Worm (Caenorhabditis elegans) whole organism, L4 larva: Measurements from ENCODE around the gene ckb-1.

Source experiments
- D1046.2 ChIP-seq: fragments of 200-800 bp; sonication (Bioruptor generic); IDR thresholded peaks from 2 replicates; pipeline ENCODE4 v1.3.6; 2022; ENCODE audit warnings: missing genetic modification characterization, missing compliant biosample characterization
- F10B5.3 ChIP-seq: sonication (generic microtip); optimal IDR thresholded peaks from 2 replicates; lab custom pipeline; 2016; ENCODE audit warnings: mild to moderate bottlenecking, missing genetic modification characterization, missing compliant biosample characterization
- F44E2.7 ChIP-seq: fragments of 200-800 bp; sonication (Bioruptor generic); IDR thresholded peaks from 2 replicates; pipeline ENCODE4 v2.1.2; 2022; ENCODE audit warnings: missing genetic modification characterization, missing compliant biosample characterization
- T20F7.1 ChIP-seq: fragments of 200-800 bp; sonication (Bioruptor generic); optimal IDR thresholded peaks from 2 replicates; lab custom pipeline; 2018; ENCODE audit warnings: mild to moderate bottlenecking, missing genetic modification characterization, missing compliant biosample characterization
- T26A8.4 ChIP-seq: fragments of 200-800 bp; sonication (Bioruptor generic); IDR thresholded peaks from 2 replicates; pipeline ENCODE4 v1.3.6; 2022; ENCODE audit warnings: missing genetic modification characterization, missing compliant biosample characterization
- Y105C5A.15 ChIP-seq: fragments of 200-800 bp; sonication (Bioruptor generic); IDR thresholded peaks from 2 replicates; pipeline ENCODE4 v1.3.6; 2022; ENCODE audit warnings: missing genetic modification characterization, missing compliant biosample characterization
- ZK337.2 ChIP-seq: fragments of 200-800 bp; sonication (Bioruptor generic); IDR thresholded peaks from 2 replicates; pipeline ENCODE4 v1.3.6; 2022; ENCODE audit warnings: missing genetic modification reagents, missing genetic modification characterization, missing compliant biosample characterization
- arid-1 ChIP-seq: fragments of 200-800 bp; sonication (Bioruptor generic); conservative IDR thresholded peaks from 2 replicates; pipeline ENCODE4 v1.3.6; 2022; ENCODE audit warnings: missing genetic modification reagents, missing genetic modification characterization, missing compliant biosample characterization
- attf-4 ChIP-seq: sonication (generic microtip); optimal IDR thresholded peaks from 3 replicates; lab custom pipeline; 2017; ENCODE audit warnings: missing biosample characterization, missing genetic modification characterization
- ces-1 ChIP-seq: fragments of 150-350 bp; sonication (generic microtip); optimal IDR thresholded peaks from 4 replicates; lab custom pipeline; 2014; ENCODE audit warnings: missing biosample characterization, missing genetic modification reagents, missing genetic modification characterization
- ctbp-1 ChIP-seq: fragments of 200-800 bp; sonication (Bioruptor generic); IDR thresholded peaks from 2 replicates; pipeline ENCODE4 v1.3.6; 2022; ENCODE audit warnings: missing genetic modification reagents, missing genetic modification characterization, missing compliant biosample characterization
- daf-16 ChIP-seq, 3 experiments: sonication (generic microtip); optimal IDR thresholded peaks; 2 replicates each; lab custom pipeline; 2016 to 2017; ENCODE audit warnings: missing genetic modification characterization in 3 of 3, missing genetic modification reagents in 3 of 3, mild to moderate bottlenecking in 2 of 3, missing compliant biosample characterization in 2 of 3, missing biosample characterization in 1 of 3, moderate library complexity in 1 of 3
- dmd-8 ChIP-seq: fragments of 200-800 bp; sonication (Bioruptor generic); IDR thresholded peaks from 2 replicates; pipeline ENCODE4 v1.3.6; 2022; ENCODE audit warnings: missing genetic modification characterization, missing compliant biosample characterization
- dmd-9 ChIP-seq: fragments of 200-800 bp; sonication (Bioruptor generic); IDR thresholded peaks from 2 replicates; pipeline ENCODE4 v1.3.6; 2022; ENCODE audit warnings: missing genetic modification reagents, missing genetic modification characterization, missing compliant biosample characterization
- duxl-1 ChIP-seq: sonication (generic microtip); optimal IDR thresholded peaks from 2 replicates; lab custom pipeline; 2016; ENCODE audit warnings: mild to moderate bottlenecking, missing genetic modification characterization, moderate library complexity, missing compliant biosample characterization; ENCODE audit not compliant: poor library complexity
- dve-1 ChIP-seq: sonication (generic microtip); optimal IDR thresholded peaks from 2 replicates; lab custom pipeline; 2017; ENCODE audit warnings: antibody characterized with exemption, mild to moderate bottlenecking, missing genetic modification characterization, missing compliant biosample characterization; ENCODE audit not compliant: insufficient read depth
- egl-43 ChIP-seq: fragments of 200-800 bp; sonication (Bioruptor generic); IDR thresholded peaks from 2 replicates; pipeline ENCODE4 v1.3.6; 2022; ENCODE audit warnings: missing genetic modification reagents, missing genetic modification characterization, missing compliant biosample characterization
- hif-1 ChIP-seq, 2 experiments: sonication (generic microtip); optimal IDR thresholded peaks; 2 replicates each; lab custom pipeline; 2016 to 2017; ENCODE audit warnings: missing compliant biosample characterization in 2 of 2, missing genetic modification characterization in 2 of 2, missing genetic modification reagents in 2 of 2, missing genotype in 2 of 2, mild to moderate bottlenecking in 1 of 2
- hlh-30 ChIP-seq: sonication (generic microtip); optimal IDR thresholded peaks from 2 replicates; lab custom pipeline; 2017; ENCODE audit warnings: antibody characterized with exemption, mild to moderate bottlenecking, missing genetic modification characterization, missing compliant biosample characterization; ENCODE audit not compliant: insufficient read depth
- hmg-1.1 ChIP-seq: fragments of 200-800 bp; sonication (Bioruptor generic); IDR thresholded peaks from 2 replicates; pipeline ENCODE4 v1.3.6; 2022; ENCODE audit warnings: missing genetic modification reagents, missing genetic modification characterization, missing compliant biosample characterization
- jun-1 ChIP-seq: fragments of 150-350 bp; optimal IDR thresholded peaks from 2 replicates; lab custom pipeline; 2014; ENCODE audit warnings: missing biosample characterization, missing genetic modification reagents, missing genetic modification characterization
- lim-7 ChIP-seq: fragments of 200-800 bp; sonication (Bioruptor generic); IDR thresholded peaks from 2 replicates; pipeline ENCODE4 v1.3.6; 2022; ENCODE audit warnings: missing genetic modification characterization, missing compliant biosample characterization
- lin-13 ChIP-seq: fragments of 150-350 bp; optimal IDR thresholded peaks from 2 replicates; lab custom pipeline; 2014; ENCODE audit warnings: missing biosample characterization, missing genetic modification reagents, missing genetic modification characterization
- lin-29 ChIP-seq: fragments of 200-800 bp; sonication (Bioruptor generic); IDR thresholded peaks from 2 replicates; pipeline ENCODE4 v1.3.6; 2022; ENCODE audit warnings: missing genetic modification reagents, missing genetic modification characterization, missing compliant biosample characterization
- lin-38 ChIP-seq: fragments of 200-800 bp; sonication (Bioruptor generic); IDR thresholded peaks from 2 replicates; pipeline ENCODE4 v1.3.6; 2022; ENCODE audit warnings: missing genetic modification reagents, missing genetic modification characterization, missing compliant biosample characterization
- madf-9 ChIP-seq: fragments of 200-800 bp; sonication (Bioruptor generic); conservative IDR thresholded peaks from 2 replicates; pipeline ENCODE4 v1.3.6; 2022; ENCODE audit warnings: missing genetic modification reagents, missing genetic modification characterization, missing compliant biosample characterization
- mxl-3 ChIP-seq: fragments of 200-800 bp; sonication (Bioruptor generic); optimal IDR thresholded peaks from 2 replicates; lab custom pipeline; 2018; ENCODE audit warnings: mild to moderate bottlenecking, missing genetic modification characterization, missing compliant biosample characterization
- nhr-11 ChIP-seq: fragments of 150-350 bp; optimal IDR thresholded peaks from 2 replicates; lab custom pipeline; 2014; ENCODE audit warnings: missing biosample characterization, missing genetic modification characterization
- nhr-28 ChIP-seq: fragments of 150-350 bp; optimal IDR thresholded peaks from 2 replicates; lab custom pipeline; 2014; ENCODE audit warnings: missing biosample characterization, missing genetic modification characterization
- nhr-42 ChIP-seq: fragments of 200-800 bp; sonication (Bioruptor generic); IDR thresholded peaks from 2 replicates; pipeline ENCODE4 v1.3.6; 2022; ENCODE audit warnings: missing genetic modification characterization, missing compliant biosample characterization
- nhr-48 ChIP-seq: sonication (generic microtip); optimal IDR thresholded peaks from 2 replicates; lab custom pipeline; 2016; ENCODE audit warnings: mild to moderate bottlenecking, missing genetic modification characterization, missing compliant biosample characterization
- nhr-6 ChIP-seq: fragments of 150-350 bp; optimal IDR thresholded peaks from 2 replicates; lab custom pipeline; 2014; ENCODE audit warnings: missing biosample characterization, missing genetic modification characterization
- sdz-12 ChIP-seq: fragments of 200-800 bp; sonication (Bioruptor generic); optimal IDR thresholded peaks from 2 replicates; lab custom pipeline; 2018; ENCODE audit warnings: mild to moderate bottlenecking, missing genetic modification characterization, missing compliant biosample characterization
- set-16 ChIP-seq: fragments of 200-800 bp; sonication (Bioruptor generic); IDR thresholded peaks from 2 replicates; pipeline ENCODE4 v1.3.6; 2022; ENCODE audit warnings: missing genetic modification reagents, missing genetic modification characterization, missing compliant biosample characterization
- spr-1 ChIP-seq: sonication (generic microtip); optimal IDR thresholded peaks from 2 replicates; lab custom pipeline; 2016; ENCODE audit warnings: mild to moderate bottlenecking, missing genetic modification characterization, missing compliant biosample characterization
- zfp-2 ChIP-seq: sonication (generic microtip); optimal IDR thresholded peaks from 2 replicates; lab custom pipeline; 2016; ENCODE audit warnings: mild to moderate bottlenecking, missing genetic modification characterization, missing compliant biosample characterization

Gene ckb-1

DNA sequence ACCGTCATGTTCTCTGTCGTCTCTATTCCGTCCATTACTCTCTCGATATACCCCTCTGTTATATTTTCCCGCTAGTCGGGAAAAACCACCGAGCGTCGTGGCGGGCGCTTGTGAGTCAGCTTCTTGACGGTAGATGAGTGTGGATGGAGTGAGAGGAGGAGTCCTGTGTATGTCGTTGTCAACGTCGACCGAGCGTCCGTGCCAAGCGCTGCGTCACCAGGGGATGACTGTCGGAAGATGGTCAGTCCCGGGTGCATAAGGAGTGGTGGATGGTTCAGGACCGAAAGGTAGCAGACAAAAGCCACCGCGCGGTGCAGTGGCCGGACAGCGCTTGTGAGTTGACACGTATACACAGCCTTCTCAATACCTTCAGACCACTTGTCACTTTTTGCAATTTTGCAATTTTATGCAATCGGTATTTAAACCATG is 4.3 kb downstream of the ckb-1 start (continued):
- peak; percentile 5 for TF ChIP-seq duxl-1 (tag; lab: Kevin White, UChicago)
- peak; percentile 84 for TF ChIP-seq lin-38 (GFP tag; lab: Robert Waterston, UW)
- TF ChIP-seq dmd-9: peak; percentile 39; the same call in 1 of the 2 replicates
- TF ChIP-seq ZK337.2 (GFP tag; lab: Robert Waterston, UW): peak; percentile 64; the same call in 1 of the 2 replicates
- peak; percentile 90 for TF ChIP-seq set-16
- TF ChIP-seq spr-1: peak; percentile 63
- TF ChIP-seq madf-9 (GFP tag; lab: Robert Waterston, UW): peak; percentile 78
- TF ChIP-seq nhr-28 (tag; lab: Kevin White, UChicago): peak; percentile 37
- TF ChIP-seq nhr-6 (tag; lab: Kevin White, UChicago): peak; percentile 30
- peak; percentile 67 for TF ChIP-seq nhr-48 (tag; lab: Kevin White, UChicago)
- TF ChIP-seq F44E2.7: peak; percentile 75; the same call in 1 of the 2 replicates
- peak; percentile 84 for TF ChIP-seq T26A8.4 (GFP tag; lab: Robert Waterston, UW)
- peak in 1 of 2 experiments; percentile 24 for TF ChIP-seq hif-1 (tag; optimal IDR thresholded peaks at IDR 0.05; lab: Kevin White, UChicago)
- peak; percentile 78; the same call in 1 of the 2 replicates for TF ChIP-seq dmd-8
- peak; percentile 45; the same call in 1 of the 2 replicates for TF ChIP-seq arid-1 (GFP tag; lab: Robert Waterston, UW)
- TF ChIP-seq lim-7: peak; percentile 71
- TF ChIP-seq ctbp-1: peak; percentile 69; the same call in 1 of the 2 replicates
- TF ChIP-seq hmg-1.1 (GFP tag; lab: Robert Waterston, UW): peak; percentile 88
- TF ChIP-seq mxl-3 (GFP tag; lab: Kevin White, UChicago): peak; percentile 41

DNA sequence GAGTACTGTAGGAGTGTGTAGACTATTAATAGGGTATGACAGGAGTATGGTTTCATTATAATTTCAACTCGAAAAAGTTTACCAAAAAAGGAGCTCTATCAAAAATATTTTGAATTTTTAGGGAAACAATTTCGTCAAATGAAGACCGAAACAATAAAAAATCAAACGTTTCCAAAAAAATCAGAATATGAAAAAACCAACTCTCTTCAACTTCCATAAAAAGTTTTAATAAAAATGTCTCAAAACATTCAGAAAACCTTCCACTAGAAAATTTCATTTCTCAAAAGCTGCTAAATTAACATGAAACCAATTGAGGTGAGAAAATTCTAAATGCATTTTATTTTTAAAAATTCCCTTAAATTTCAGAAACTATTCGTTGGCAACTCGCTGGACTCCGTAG is 5.5 kb downstream of the ckb-1 start, which contains the start of gene ckb-3:
TSS of gene ckb-3 (plus strand) at position 301 of the 400 bp plus-strand sequence.
- no peak for TF ChIP-seq T26A8.4 (GFP tag; lab: Robert Waterston, UW)
- no peak for TF ChIP-seq lin-13 (GFP tag; lab: Kevin White, UChicago)
- no peak for TF ChIP-seq F10B5.3 (tag; lab: Kevin White, UChicago)
- no peak for TF ChIP-seq T20F7.1 (GFP tag; lab: Kevin White, UChicago)
- no peak for TF ChIP-seq D1046.2 (GFP tag; lab: Robert Waterston, UW)
- TF ChIP-seq attf-4 (tag; lab: Kevin White, UChicago): no peak
- TF ChIP-seq nhr-11 (tag; lab: Kevin White, UChicago): no peak
- TF ChIP-seq zfp-2 (tag; lab: Kevin White, UChicago): no peak
- TF ChIP-seq ces-1 (GFP tag; lab: Kevin White, UChicago): no peak
- TF ChIP-seq dve-1 (tag; lab: Kevin White, UChicago): no peak
- no peak for TF ChIP-seq nhr-42 (GFP tag; lab: Robert Waterston, UW)
- no peak for TF ChIP-seq egl-43 (GFP tag; lab: Robert Waterston, UW)
- TF ChIP-seq mxl-3 (GFP tag; lab: Kevin White, UChicago): no peak
- no peak for TF ChIP-seq lin-29 (GFP tag; lab: Robert Waterston, UW)
- no peak for TF ChIP-seq hlh-30 (tag; lab: Kevin White, UChicago)
- TF ChIP-seq madf-9 (GFP tag; lab: Robert Waterston, UW): no peak
- no peak for TF ChIP-seq Y105C5A.15 (GFP tag; lab: Robert Waterston, UW)
- TF ChIP-seq sdz-12 (GFP tag; lab: Kevin White, UChicago): no peak
- TF ChIP-seq jun-1: no peak

DNA sequence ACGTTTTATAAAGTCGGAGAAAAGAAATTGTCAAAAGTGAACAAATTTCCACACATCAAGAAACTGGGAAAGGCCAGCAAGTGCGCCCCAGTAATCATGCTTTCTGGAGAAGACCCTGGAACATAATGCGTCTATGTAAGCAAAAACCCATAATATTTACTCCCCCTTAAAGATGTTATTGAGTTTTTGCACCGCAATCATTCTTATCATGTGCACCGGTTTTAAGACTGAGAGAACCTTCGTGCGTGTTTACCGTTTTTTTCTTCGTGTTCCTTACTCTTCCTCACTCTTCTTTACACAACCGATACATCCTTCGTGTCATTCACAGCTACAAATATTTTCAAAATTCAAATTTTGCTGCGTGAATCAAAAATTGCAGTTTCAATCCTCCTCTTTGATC is 7.8 kb downstream of the ckb-1 start:
- TF ChIP-seq ZK337.2 (GFP tag; lab: Robert Waterston, UW) (no peak), daf-16 (GFP tag; optimal IDR thresholded peaks at IDR 0.05; lab: Kevin White, UChicago) (no peak), daf-16 (tag; optimal IDR thresholded peaks at IDR 0.05; lab: Kevin White, UChicago) (peak; percentile 97)
